Worm (Caenorhabditis elegans) whole organism, late embryonic: ENCODE data around the gene nhr-134.
"Not testable (repeated sequence)": the region's sequence is repeated elsewhere in the genome, so short reads cannot be mapped to it uniquely, and the experiment has no call there.

Source experiments
- C08G9.2 ChIP-seq: sonication (generic microtip); optimal IDR thresholded peaks from 2 replicates; lab custom pipeline; 2016; ENCODE audit warnings: mild to moderate bottlenecking, missing genetic modification characterization, moderate library complexity, missing compliant biosample characterization
- F13H6.1 ChIP-seq: sonication (generic microtip); optimal IDR thresholded peaks from 2 replicates; lab custom pipeline; 2016; ENCODE audit warnings: missing genetic modification characterization, missing compliant biosample characterization
- K02D7.2 ChIP-seq: sonication (generic microtip); optimal IDR thresholded peaks from 2 replicates; lab custom pipeline; 2017; ENCODE audit warnings: mild to moderate bottlenecking, missing genetic modification characterization, missing compliant biosample characterization
- K09A11.1 ChIP-seq: sonication (generic microtip); optimal IDR thresholded peaks from 2 replicates; lab custom pipeline; 2017; ENCODE audit warnings: antibody characterized with exemption, mild to moderate bottlenecking, missing genetic modification characterization, missing compliant biosample characterization; ENCODE audit not compliant: insufficient read depth
- T23F11.4 ChIP-seq: fragments of 200-800 bp; sonication (Bioruptor generic); optimal IDR thresholded peaks from 2 replicates; lab custom pipeline; 2018; ENCODE audit warnings: mild to moderate bottlenecking, missing genetic modification characterization, missing compliant biosample characterization
- Y22D7AL.16 ChIP-seq: sonication (generic microtip); optimal IDR thresholded peaks from 2 replicates; lab custom pipeline; 2016; ENCODE audit warnings: missing genetic modification characterization, missing compliant biosample characterization
- ahr-1 ChIP-seq: sonication (generic microtip); optimal IDR thresholded peaks from 2 replicates; lab custom pipeline; 2016; ENCODE audit warnings: missing genetic modification characterization, missing compliant biosample characterization
- ceh-14 ChIP-seq: sonication (generic microtip); optimal IDR thresholded peaks from 2 replicates; lab custom pipeline; 2016; ENCODE audit warnings: missing genotype, missing genetic modification characterization, missing compliant biosample characterization
- ceh-18 ChIP-seq: sonication (generic microtip); optimal IDR thresholded peaks from 2 replicates; lab custom pipeline; 2016; ENCODE audit warnings: missing genetic modification characterization, missing compliant biosample characterization
- ceh-2 ChIP-seq: sonication (generic microtip); optimal IDR thresholded peaks from 2 replicates; lab custom pipeline; 2016; ENCODE audit warnings: missing genotype, missing genetic modification characterization, missing compliant biosample characterization
- ceh-30 ChIP-seq: fragments of 150-350 bp; optimal IDR thresholded peaks from 2 replicates; lab custom pipeline; 2014; ENCODE audit warnings: missing biosample characterization, missing genetic modification characterization
- ceh-34 ChIP-seq: sonication (generic microtip); optimal IDR thresholded peaks from 2 replicates; lab custom pipeline; 2016; ENCODE audit warnings: mild to moderate bottlenecking, missing genetic modification characterization, missing compliant biosample characterization
- ceh-45 ChIP-seq: fragments of 200-800 bp; sonication (Bioruptor generic); IDR thresholded peaks from 2 replicates; pipeline ENCODE4 v1.3.6; 2022; ENCODE audit warnings: missing genetic modification reagents, missing genetic modification characterization, missing compliant biosample characterization
- ceh-48 ChIP-seq: sonication (generic microtip); optimal IDR thresholded peaks from 2 replicates; lab custom pipeline; 2016; ENCODE audit warnings: missing genetic modification characterization, inconsistent platforms, missing compliant biosample characterization
- ceh-6 ChIP-seq: fragments of 200-800 bp; sonication (Bioruptor generic); optimal IDR thresholded peaks from 2 replicates; lab custom pipeline; 2018; ENCODE audit warnings: mild to moderate bottlenecking, missing genetic modification characterization, missing compliant biosample characterization
- ceh-9 ChIP-seq: sonication (generic microtip); optimal IDR thresholded peaks from 2 replicates; lab custom pipeline; 2016; ENCODE audit warnings: mild to moderate bottlenecking, missing genetic modification characterization, inconsistent platforms, missing compliant biosample characterization
- dmd-4 ChIP-seq: sonication (generic microtip); optimal IDR thresholded peaks from 2 replicates; lab custom pipeline; 2016; ENCODE audit warnings: borderline replicate concordance, missing genetic modification characterization, missing compliant biosample characterization
- dve-1 ChIP-seq: sonication (generic microtip); optimal IDR thresholded peaks from 2 replicates; lab custom pipeline; 2017; ENCODE audit warnings: antibody characterized with exemption, mild to moderate bottlenecking, missing genetic modification characterization, missing compliant biosample characterization
- elt-2 ChIP-seq: sonication (generic microtip); optimal IDR thresholded peaks from 2 replicates; lab custom pipeline; 2016; ENCODE audit warnings: missing genetic modification reagents, missing genetic modification characterization, missing compliant biosample characterization
- ets-4 ChIP-seq: sonication (generic microtip); optimal IDR thresholded peaks from 2 replicates; lab custom pipeline; 2016; ENCODE audit warnings: missing genetic modification characterization, missing compliant biosample characterization
- eyg-1 ChIP-seq: sonication (generic microtip); optimal IDR thresholded peaks from 2 replicates; lab custom pipeline; 2016; ENCODE audit warnings: missing genotype, missing genetic modification characterization, missing compliant biosample characterization
- fax-1 ChIP-seq: sonication (generic microtip); optimal IDR thresholded peaks from 2 replicates; lab custom pipeline; 2016; ENCODE audit warnings: missing genotype, missing genetic modification characterization, missing compliant biosample characterization
- fkh-6 ChIP-seq: sonication (generic microtip); optimal IDR thresholded peaks from 2 replicates; lab custom pipeline; 2016; ENCODE audit warnings: missing genetic modification characterization, missing compliant biosample characterization
- gmeb-2 ChIP-seq: sonication (generic microtip); optimal IDR thresholded peaks from 2 replicates; lab custom pipeline; 2016; ENCODE audit warnings: missing genetic modification characterization, inconsistent platforms, missing compliant biosample characterization
- hlh-13 ChIP-seq: fragments of 200-800 bp; sonication (Bioruptor generic); optimal IDR thresholded peaks from 2 replicates; lab custom pipeline; 2018; ENCODE audit warnings: mild to moderate bottlenecking, missing genetic modification characterization, missing compliant biosample characterization
- hlh-8 ChIP-seq: sonication (generic microtip); optimal IDR thresholded peaks from 2 replicates; lab custom pipeline; 2016; ENCODE audit warnings: missing genotype, missing genetic modification characterization, missing compliant biosample characterization
- lin-11 ChIP-seq: fragments of 200-800 bp; sonication (Bioruptor generic); optimal IDR thresholded peaks from 2 replicates; lab custom pipeline; 2018; ENCODE audit warnings: mild to moderate bottlenecking, missing genetic modification characterization, missing compliant biosample characterization
- ref-2 ChIP-seq: sonication (generic microtip); optimal IDR thresholded peaks from 2 replicates; lab custom pipeline; 2016; ENCODE audit warnings: missing genetic modification characterization, missing compliant biosample characterization
- sox-2 ChIP-seq: fragments of 200-800 bp; sonication (Bioruptor generic); IDR thresholded peaks from 2 replicates; pipeline ENCODE4 v1.3.6; 2022; ENCODE audit warnings: missing genetic modification reagents, missing genetic modification characterization, missing compliant biosample characterization
- syd-9 ChIP-seq: sonication (generic microtip); optimal IDR thresholded peaks from 2 replicates; lab custom pipeline; 2016; ENCODE audit warnings: mild to moderate bottlenecking, missing genetic modification characterization, moderate library complexity, missing compliant biosample characterization
- tbx-2 ChIP-seq: sonication (generic microtip); optimal IDR thresholded peaks from 2 replicates; lab custom pipeline; 2016; ENCODE audit warnings: missing genetic modification characterization, missing compliant biosample characterization
- unc-42 ChIP-seq: sonication (generic microtip); optimal IDR thresholded peaks from 2 replicates; lab custom pipeline; 2016; ENCODE audit warnings: missing genotype, missing genetic modification characterization, missing compliant biosample characterization
- unc-55 ChIP-seq: sonication (generic microtip); optimal IDR thresholded peaks from 2 replicates; lab custom pipeline; 2017; ENCODE audit warnings: missing biosample characterization, missing genetic modification reagents, missing genetic modification characterization
- unc-86 ChIP-seq: sonication (generic microtip); optimal IDR thresholded peaks from 2 replicates; lab custom pipeline; 2016; ENCODE audit warnings: missing genetic modification characterization, missing compliant biosample characterization
- zip-5 ChIP-seq: sonication (generic microtip); optimal IDR thresholded peaks from 2 replicates; lab custom pipeline; 2016; ENCODE audit warnings: missing genetic modification characterization, missing compliant biosample characterization

The nhr-134 gene

ce11 chrV:2254553-2255124 lies 23.6 kb downstream of the nhr-134 start, which contains the start of gene str-253:
TSS of gene str-253 (minus strand) at chrV:2254603.
- no peak for TF ChIP-seq gmeb-2 (tag; lab: Kevin White, UChicago)
- no peak for TF ChIP-seq eyg-1 (tag; lab: Kevin White, UChicago)
- no peak for TF ChIP-seq sox-2
- TF ChIP-seq ceh-48 (tag; lab: Kevin White, UChicago), result no peak
- TF ChIP-seq F13H6.1, result no peak
- no peak for TF ChIP-seq ref-2 (tag; lab: Kevin White, UChicago)
- no peak for TF ChIP-seq tbx-2 (tag; lab: Kevin White, UChicago)
- TF ChIP-seq ceh-30 (tag; lab: Kevin White, UChicago), result no peak
- no peak for TF ChIP-seq ceh-2
- no peak for TF ChIP-seq ahr-1 (tag; lab: Kevin White, UChicago)
- no peak for TF ChIP-seq ets-4 (tag; lab: Kevin White, UChicago)
- TF ChIP-seq T23F11.4 (GFP tag; lab: Kevin White, UChicago), result no peak
- no peak for TF ChIP-seq ceh-45 (GFP tag; lab: Robert Waterston, UW)
- TF ChIP-seq elt-2, result no peak
- TF ChIP-seq Y22D7AL.16, result no peak
- TF ChIP-seq K09A11.1 (tag; lab: Kevin White, UChicago), result no peak

- TF ChIP-seq lin-11, dmd-4, elt-2: not testable (repeated sequence)
These were observed 24.2 kb downstream of the nhr-134 start, which contains the start of gene F41B5.1 for ce11 chrV:2255191-2255590. TSS of gene F41B5.1 (plus strand) at chrV:2255533.

ce11 chrV:2259750-2260149 lies 28.7 kb downstream of the nhr-134 start, which contains the start of gene nhr-182:
TSS of gene nhr-182 (minus strand) at chrV:2259927.
- TF ChIP-seq T23F11.4 (GFP tag; lab: Kevin White, UChicago) (no peak), hlh-13 (no peak), ceh-45 (GFP tag; lab: Robert Waterston, UW) (no peak), ceh-14 (tag; lab: Kevin White, UChicago) (no peak), ceh-18 (tag; lab: Kevin White, UChicago) (no peak), ceh-6 (GFP tag; lab: Kevin White, UChicago) (no peak), unc-42 (tag; lab: Kevin White, UChicago) (no peak), ceh-9 (tag; lab: Kevin White, UChicago) (no peak), fax-1 (tag; lab: Kevin White, UChicago) (no peak), C08G9.2 (tag; lab: Kevin White, UChicago) (no peak), fkh-6 (no peak), unc-86 (no peak), syd-9 (tag; lab: Kevin White, UChicago) (no peak), K02D7.2 (tag; lab: Kevin White, UChicago) (no peak)
- TF ChIP-seq, all 69 proteins: peak for 0

ce11 chrV:2260660-2261059 lies 29.6 kb downstream of the nhr-134 start, which contains the start of gene F41B5.12:
TSS of gene F41B5.12 (plus strand) at chrV:2260960.
- no peak for TF ChIP-seq gmeb-2 (tag; lab: Kevin White, UChicago)
- TF ChIP-seq Y22D7AL.16, result no peak
- TF ChIP-seq unc-55 (GFP tag; lab: Kevin White, UChicago), result no peak
- no peak for TF ChIP-seq ceh-34
- TF ChIP-seq ceh-30 (tag; lab: Kevin White, UChicago), result no peak
- no peak for TF ChIP-seq hlh-8 (tag; lab: Kevin White, UChicago)
- no peak for TF ChIP-seq zip-5 (tag; lab: Kevin White, UChicago)
- no peak for TF ChIP-seq dve-1 (tag; lab: Kevin White, UChicago)
